Worm (Caenorhabditis elegans) whole organism, mixed stage, embryonic: ENCODE measurements around the gene fbxb-24.
"Not testable (repeated sequence)": the region's sequence is repeated elsewhere in the genome, so short reads cannot be mapped to it uniquely, and the experiment has no call there.

Experiments
- M03D4.4 ChIP-seq: sonication (generic microtip); optimal IDR thresholded peaks from 2 replicates; lab custom pipeline; 2017; ENCODE audit warnings: mild to moderate bottlenecking, missing genetic modification characterization, missing compliant biosample characterization
- blmp-1 ChIP-seq: fragments of 150-350 bp; optimal IDR thresholded peaks from 2 replicates; lab custom pipeline; 2014; ENCODE audit warnings: missing biosample characterization, missing genetic modification characterization
- ceh-39 ChIP-seq: fragments of 150-350 bp; optimal IDR thresholded peaks from 2 replicates; lab custom pipeline; 2014; ENCODE audit warnings: missing biosample characterization, missing genetic modification characterization
- ceh-43 ChIP-seq: fragments of 200-800 bp; sonication (Bioruptor generic); optimal IDR thresholded peaks from 2 replicates; lab custom pipeline; 2018; ENCODE audit warnings: mild to moderate bottlenecking, missing genetic modification characterization, moderate library complexity, missing compliant biosample characterization
- ceh-83 ChIP-seq: fragments of 200-800 bp; sonication (Bioruptor generic); optimal IDR thresholded peaks from 2 replicates; lab custom pipeline; 2018; ENCODE audit warnings: mild to moderate bottlenecking, missing genetic modification characterization, missing compliant biosample characterization
- ces-1 ChIP-seq: fragments of 150-350 bp; optimal IDR thresholded peaks from 2 replicates; lab custom pipeline; 2014; ENCODE audit warnings: missing biosample characterization, missing genetic modification reagents, missing genetic modification characterization
- cnd-1 ChIP-seq: fragments of 200-800 bp; sonication (Bioruptor generic); optimal IDR thresholded peaks from 2 replicates; lab custom pipeline; 2018; ENCODE audit warnings: mild to moderate bottlenecking, missing genetic modification characterization, missing compliant biosample characterization
- drap-1 ChIP-seq: fragments of 200-800 bp; sonication (Bioruptor generic); optimal IDR thresholded peaks from 3 replicates; lab custom pipeline; 2018; ENCODE audit warnings: mild to moderate bottlenecking, missing genetic modification characterization, missing compliant biosample characterization
- elt-3 ChIP-seq: fragments of 150-350 bp; optimal IDR thresholded peaks from 2 replicates; lab custom pipeline; 2014; ENCODE audit warnings: missing biosample characterization, missing genetic modification characterization
- flh-1 ChIP-seq: fragments of 200-800 bp; sonication (Bioruptor generic); optimal IDR thresholded peaks from 2 replicates; lab custom pipeline; 2018; ENCODE audit warnings: mild to moderate bottlenecking, missing genetic modification characterization, moderate library complexity, missing compliant biosample characterization
- ham-2 ChIP-seq: fragments of 200-800 bp; sonication (Bioruptor generic); optimal IDR thresholded peaks from 2 replicates; lab custom pipeline; 2018; ENCODE audit warnings: mild to moderate bottlenecking, missing genetic modification characterization, missing compliant biosample characterization
- hlh-1 ChIP-seq: fragments of 150-350 bp; optimal IDR thresholded peaks from 2 replicates; lab custom pipeline; 2014; ENCODE audit warnings: missing biosample characterization, missing genetic modification reagents, missing genetic modification characterization
- lin-13 ChIP-seq: fragments of 150-350 bp; optimal IDR thresholded peaks from 2 replicates; lab custom pipeline; 2014; ENCODE audit warnings: missing biosample characterization, missing genetic modification characterization
- lin-32 ChIP-seq: fragments of 200-800 bp; sonication (Bioruptor generic); optimal IDR thresholded peaks from 2 replicates; lab custom pipeline; 2018; ENCODE audit warnings: mild to moderate bottlenecking, missing genetic modification characterization, missing compliant biosample characterization
- lsy-2 ChIP-seq: fragments of 150-350 bp; optimal IDR thresholded peaks from 2 replicates; lab custom pipeline; 2014; ENCODE audit warnings: missing biosample characterization, missing genetic modification characterization
- mab-5 ChIP-seq: fragments of 150-350 bp; optimal IDR thresholded peaks from 2 replicates; lab custom pipeline; 2014; ENCODE audit warnings: missing biosample characterization, missing genetic modification characterization
- mep-1 ChIP-seq: fragments of 150-350 bp; optimal IDR thresholded peaks from 2 replicates; lab custom pipeline; 2017; ENCODE audit warnings: missing biosample characterization, missing genetic modification reagents, missing genetic modification characterization, inconsistent platforms
- nhr-12 ChIP-seq: fragments of 150-350 bp; optimal IDR thresholded peaks from 2 replicates; lab custom pipeline; 2014; ENCODE audit warnings: missing biosample characterization, missing genetic modification characterization
- nhr-2 ChIP-seq: fragments of 150-350 bp; optimal IDR thresholded peaks from 2 replicates; lab custom pipeline; 2014; ENCODE audit warnings: missing biosample characterization, missing genetic modification characterization
- nhr-28 ChIP-seq: fragments of 150-350 bp; optimal IDR thresholded peaks from 2 replicates; lab custom pipeline; 2014; ENCODE audit warnings: missing biosample characterization, missing genetic modification characterization
- nhr-76 ChIP-seq: sonication (generic microtip); optimal IDR thresholded peaks from 2 replicates; lab custom pipeline; 2017; ENCODE audit warnings: missing biosample characterization, missing genetic modification characterization
- pha-4 ChIP-seq: fragments of 150-350 bp; optimal IDR thresholded peaks from 2 replicates; lab custom pipeline; 2018; ENCODE audit warnings: missing biosample characterization, missing genetic modification reagents, missing genetic modification characterization
- sem-2 ChIP-seq: fragments of 200-800 bp; sonication (Bioruptor generic); optimal IDR thresholded peaks from 2 replicates; lab custom pipeline; 2018; ENCODE audit warnings: mild to moderate bottlenecking, missing genetic modification characterization, missing compliant biosample characterization
- sptf-1 ChIP-seq: sonication (generic microtip); optimal IDR thresholded peaks from 2 replicates; lab custom pipeline; 2017; ENCODE audit warnings: mild to moderate bottlenecking, missing genetic modification characterization, moderate library complexity, missing compliant biosample characterization
- unc-120 ChIP-seq: sonication (generic microtip); optimal IDR thresholded peaks from 2 replicates; lab custom pipeline; 2017; ENCODE audit warnings: missing genetic modification characterization, missing compliant biosample characterization; ENCODE audit not compliant: poor library complexity, severe bottlenecking
- unc-39 ChIP-seq: fragments of 150-350 bp; optimal IDR thresholded peaks from 2 replicates; lab custom pipeline; 2014; ENCODE audit warnings: missing biosample characterization, missing genetic modification characterization
- unc-62 ChIP-seq: fragments of 150-350 bp; optimal IDR thresholded peaks from 2 replicates; lab custom pipeline; 2014; ENCODE audit warnings: missing biosample characterization, missing genetic modification reagents, missing genetic modification characterization

fbxb-24 gene

ce11 chrIII:11871617-11872016 lies 37.1 kb upstream of the fbxb-24 start:
- TF ChIP-seq hlh-1 (tag; lab: Kevin White, UChicago): no peak

- no peak for TF ChIP-seq hlh-1 (tag; lab: Kevin White, UChicago)
- no peak for TF ChIP-seq lsy-2
- TF ChIP-seq lin-13 (tag; lab: Kevin White, UChicago): no peak
- TF ChIP-seq unc-39 (tag; lab: Kevin White, UChicago): no peak
- no peak for TF ChIP-seq sptf-1 (tag; lab: Kevin White, UChicago)
- TF ChIP-seq cnd-1 (tag; lab: Kevin White, UChicago): no peak
- TF ChIP-seq lin-32 (GFP tag; lab: Kevin White, UChicago): no peak
- no peak for TF ChIP-seq sem-2 (GFP tag; lab: Kevin White, UChicago)
- TF ChIP-seq flh-1 (GFP tag; lab: Kevin White, UChicago): no peak
- no peak for TF ChIP-seq ham-2 (GFP tag; lab: Kevin White, UChicago)
- no peak for TF ChIP-seq ceh-39 (tag; lab: Kevin White, UChicago)
- no peak for TF ChIP-seq pha-4
- TF ChIP-seq M03D4.4 (tag; lab: Kevin White, UChicago): no peak
- no peak for TF ChIP-seq nhr-12 (tag; lab: Kevin White, UChicago)
- TF ChIP-seq ces-1: no peak
- no peak for TF ChIP-seq unc-62 (GFP tag; lab: Kevin White, UChicago)
- TF ChIP-seq nhr-2 (tag; lab: Kevin White, UChicago): no peak
- no peak for TF ChIP-seq mep-1 (tag; lab: Kevin White, UChicago)
These were observed 34.5 kb upstream of the fbxb-24 start for ce11 chrIII:11874242-11874641.

- TF ChIP-seq sptf-1 (tag; lab: Kevin White, UChicago): peak; percentile 42
- TF ChIP-seq ceh-83: no peak
- TF ChIP-seq sem-2 (GFP tag; lab: Kevin White, UChicago): no peak
- no peak for TF ChIP-seq mab-5 (tag; lab: Kevin White, UChicago)
These were observed 32.6 kb upstream of the fbxb-24 start for ce11 chrIII:11876130-11876529.

- TF ChIP-seq blmp-1 (tag; lab: Kevin White, UChicago) (no peak), nhr-12 (tag; lab: Kevin White, UChicago) (no peak), flh-1 (GFP tag; lab: Kevin White, UChicago) (no peak), unc-120 (tag; lab: Kevin White, UChicago) (no peak), elt-3 (no peak), ham-2 (GFP tag; lab: Kevin White, UChicago) (no peak), nhr-28 (tag; lab: Kevin White, UChicago) (no peak), nhr-76 (tag; lab: Kevin White, UChicago) (no peak)
- TF ChIP-seq, all 35 proteins: peak for 0
These were observed 30.0 kb upstream of the fbxb-24 start, which contains the start of gene Y56A3A.6 for ce11 chrIII:11878751-11879150. Y56A3A.6 (minus strand) TSS chrIII:11878803.

- no peak for TF ChIP-seq lin-32 (GFP tag; lab: Kevin White, UChicago)
- TF ChIP-seq, all 35 proteins: peak for 0
These were observed 27.2 kb upstream of the fbxb-24 start for ce11 chrIII:11881549-11881948.

ce11 chrIII:11883694-11884093 lies 25.1 kb upstream of the fbxb-24 start, which contains the start of gene fbxb-22:
fbxb-22 (minus strand) TSS chrIII:11883754.
- TF ChIP-seq ces-1; blmp-1 (tag; lab: Kevin White, UChicago); nhr-12 (tag; lab: Kevin White, UChicago): not testable (repeated sequence)

- TF ChIP-seq lin-32 (GFP tag; lab: Kevin White, UChicago) (no peak), unc-39 (tag; lab: Kevin White, UChicago) (no peak), blmp-1 (tag; lab: Kevin White, UChicago) (no peak), ceh-43 (GFP tag; lab: Kevin White, UChicago) (no peak), sptf-1 (tag; lab: Kevin White, UChicago) (no peak), lsy-2 (no peak), ces-1 (no peak), unc-120 (tag; lab: Kevin White, UChicago) (no peak), drap-1 (GFP tag; lab: Kevin White, UChicago) (no peak)
These were observed 17.4 kb upstream of the fbxb-24 start, which contains the start of gene faah-5 for ce11 chrIII:11891335-11891734. faah-5 (minus strand) TSS chrIII:11891435.
